Worm (Caenorhabditis elegans) whole organism, L4 larva: Measurements from ENCODE around the gene Y39B6A.33.

ENCODE experiments used
- dpl-1 ChIP-seq: fragments of 150-350 bp; optimal IDR thresholded peaks from 2 replicates; lab custom pipeline; 2014; ENCODE audit warnings: missing biosample characterization, missing genetic modification reagents, missing genetic modification characterization
- lin-29 ChIP-seq: fragments of 200-800 bp; sonication (Bioruptor generic); IDR thresholded peaks from 2 replicates; pipeline ENCODE4 v1.3.6; 2022; ENCODE audit warnings: missing genetic modification reagents, missing genetic modification characterization, missing compliant biosample characterization

ce11 chrV:19026163-19026562 is 24.4 kb downstream of the Y39B6A.33 start, which contains the start of gene Y39B6A.25:
- TF ChIP-seq dpl-1 (GFP tag; lab: Kevin White, UChicago) = no peak
- TF ChIP-seq lin-29 = no peak
